Fruit fly (Drosophila melanogaster) whole organism, pupa: ENCODE results near the gene Whamy.
A peak's percentile ranks its signal among the peaks of the same experiment; 100 is the strongest.

Experiments used
- CG34367 ChIP-seq: fragments of 200-800 bp; sonication (Bioruptor generic); optimal IDR thresholded peaks from 2 replicates; lab custom pipeline; 2018; ENCODE audit warnings: missing biosample characterization, mild to moderate bottlenecking, missing genetic modification characterization
- CG8159 ChIP-seq: fragments of 200-800 bp; sonication (Bioruptor generic); optimal IDR thresholded peaks from 3 replicates; lab custom pipeline; 2018; ENCODE audit warnings: missing biosample characterization, mild to moderate bottlenecking, missing genetic modification characterization, moderate library complexity
- CG8301 ChIP-seq: fragments of 200-800 bp; sonication (Bioruptor generic); optimal IDR thresholded peaks from 2 replicates; lab custom pipeline; 2018; ENCODE audit warnings: missing biosample characterization, mild to moderate bottlenecking, missing genetic modification characterization
- EcR ChIP-seq: fragments of 200-800 bp; sonication (Bioruptor generic); optimal IDR thresholded peaks from 3 replicates; lab custom pipeline; 2019; ENCODE audit warnings: missing biosample characterization, missing genetic modification characterization, mild to moderate bottlenecking, moderate library complexity, missing genetic modification reagents
- Ets98B ChIP-seq: fragments of 200-800 bp; sonication (Bioruptor generic); IDR thresholded peaks from 2 replicates; pipeline ENCODE4 v1.3.6; 2022; ENCODE audit warnings: missing biosample characterization, missing genetic modification characterization
- Pif1A ChIP-seq: fragments of 200-800 bp; sonication (Bioruptor generic); optimal IDR thresholded peaks from 3 replicates; lab custom pipeline; 2016; ENCODE audit warnings: missing biosample characterization, missing genetic modification characterization
- Pif1B ChIP-seq: fragments of 200-800 bp; sonication (Bioruptor generic); optimal IDR thresholded peaks from 3 replicates; lab custom pipeline; 2016; ENCODE audit warnings: missing biosample characterization, missing genetic modification characterization
- Snoo ChIP-seq: fragments of 200-800 bp; sonication (Bioruptor generic); optimal IDR thresholded peaks from 3 replicates; lab custom pipeline; 2017; ENCODE audit warnings: missing biosample characterization, mild to moderate bottlenecking, missing genetic modification characterization, inconsistent platforms

DNA sequence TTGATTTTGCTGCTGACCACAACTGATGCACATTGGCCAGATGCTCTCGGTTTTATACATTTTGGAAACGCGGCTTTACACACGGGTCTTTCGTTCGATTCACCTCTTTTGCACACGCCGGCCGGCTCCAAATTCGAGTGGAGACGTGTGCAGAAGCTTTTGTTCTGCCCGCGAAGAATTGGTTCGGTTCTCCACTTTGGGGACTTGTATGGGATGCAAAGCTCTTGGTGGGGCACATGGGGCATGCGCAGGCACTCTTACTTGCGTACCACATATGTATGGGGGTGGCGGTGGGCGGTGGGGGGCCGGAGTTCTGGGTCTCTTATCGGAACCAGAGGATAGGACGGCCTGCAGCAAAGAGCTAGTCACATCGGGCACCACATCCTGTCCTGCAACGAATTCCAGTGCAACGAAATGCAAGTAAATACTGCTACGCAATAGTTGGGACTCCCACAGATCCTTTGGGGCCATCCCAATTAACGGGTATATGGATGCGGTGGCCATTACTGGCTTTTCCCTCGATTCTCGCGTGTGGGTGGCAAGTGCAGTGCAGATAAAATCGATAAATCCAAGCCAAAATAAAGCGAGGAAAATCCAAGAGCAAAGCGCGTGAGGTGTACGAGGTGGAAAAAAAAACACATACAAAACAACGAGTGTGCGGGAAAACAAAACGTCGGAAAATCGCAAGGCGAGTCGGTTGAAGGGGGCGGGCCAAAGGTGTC, 10.3 kb upstream of the Whamy start, which contains the start of the genes MtnA and CG8500:
- TF ChIP-seq Pif1A (GFP tag; lab: Kevin White, UChicago) (no peak), CG8301 (tag; lab: Kevin White, UChicago) (no peak), Pif1B (no peak), CG8159 (tag; lab: Kevin White, UChicago) (no peak), Snoo (tag; lab: Kevin White, UChicago) (no peak), CG34367 (tag; lab: Kevin White, UChicago) (no peak), EcR (GFP tag; lab: Kevin White, UChicago) (no peak), Ets98B (peak; percentile 11; the same call in 1 of the 2 replicates)
